Worm (Caenorhabditis elegans) whole organism, L3 larva: Measurements from ENCODE around the gene avr-15.

Experiments
- aly-2 ChIP-seq: fragments of 150-350 bp; optimal IDR thresholded peaks from 2 replicates; lab custom pipeline; 2014; ENCODE audit warnings: missing biosample characterization, missing genetic modification characterization
- ceh-28 ChIP-seq: fragments of 150-350 bp; optimal IDR thresholded peaks from 2 replicates; lab custom pipeline; 2014; ENCODE audit warnings: missing biosample characterization, missing genetic modification reagents, missing genetic modification characterization
- elt-1 ChIP-seq: fragments of 150-350 bp; optimal IDR thresholded peaks from 2 replicates; lab custom pipeline; 2014; ENCODE audit warnings: missing biosample characterization, missing genetic modification characterization
- fkh-10 ChIP-seq: sonication (generic microtip); optimal IDR thresholded peaks from 2 replicates; lab custom pipeline; 2017; ENCODE audit warnings: missing biosample characterization, missing genetic modification reagents, missing genetic modification characterization
- nfya-1 ChIP-seq: sonication (generic microtip); optimal IDR thresholded peaks from 2 replicates; lab custom pipeline; 2017; ENCODE audit warnings: missing genetic modification characterization, mild to moderate bottlenecking, missing compliant biosample characterization, antibody characterized with exemption, moderate library complexity; ENCODE audit not compliant: insufficient read depth
- nhr-12 ChIP-seq: fragments of 150-350 bp; optimal IDR thresholded peaks from 2 replicates; lab custom pipeline; 2014; ENCODE audit warnings: missing biosample characterization, missing genetic modification characterization
- pqm-1 ChIP-seq: fragments of 150-350 bp; optimal IDR thresholded peaks from 2 replicates; lab custom pipeline; 2017; ENCODE audit warnings: missing biosample characterization, missing genetic modification characterization, inconsistent platforms
- sea-2 ChIP-seq: fragments of 150-350 bp; sonication (generic microtip); optimal IDR thresholded peaks from 4 replicates; lab custom pipeline; 2014; ENCODE audit warnings: missing biosample characterization, missing genetic modification reagents, missing genetic modification characterization
- skn-1 ChIP-seq: fragments of 150-350 bp; optimal IDR thresholded peaks from 2 replicates; lab custom pipeline; 2014; ENCODE audit warnings: missing biosample characterization, missing genetic modification characterization
- unc-62 ChIP-seq: fragments of 150-350 bp; sonication (generic microtip); optimal IDR thresholded peaks from 4 replicates; lab custom pipeline; 2014; ENCODE audit warnings: missing biosample characterization, missing genetic modification reagents, missing genetic modification characterization

DNA sequence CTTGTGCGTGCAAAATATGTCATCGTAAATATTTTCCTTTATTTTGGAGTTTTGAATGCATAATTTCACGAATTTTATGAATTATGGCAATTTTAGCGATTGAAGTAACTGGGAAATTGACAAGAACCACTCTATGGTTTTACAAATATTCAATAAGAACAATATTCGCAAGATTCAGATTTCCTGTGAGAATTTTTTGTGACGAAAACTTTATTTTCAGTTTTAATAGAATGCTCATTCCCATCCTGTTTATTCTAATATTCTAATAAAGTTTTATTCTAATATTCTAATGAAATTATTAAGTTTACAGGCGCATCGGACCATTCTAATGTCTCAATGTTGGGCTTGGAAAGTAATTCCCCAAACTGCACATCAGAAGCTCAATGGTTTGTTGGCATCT lies 11.7 kb upstream of the avr-15 start, which contains the start of gene R11G10.3:
- TF ChIP-seq unc-62 (GFP tag; lab: Kevin White, UChicago) (no peak), sea-2 (no peak), skn-1 (no peak), aly-2 (tag; lab: Kevin White, UChicago) (no peak), pqm-1 (tag; lab: Kevin White, UChicago) (no peak), fkh-10 (GFP tag; lab: Kevin White, UChicago) (no peak), ceh-28 (tag; lab: Kevin White, UChicago) (no peak), nfya-1 (tag; lab: Kevin White, UChicago) (no peak), nhr-12 (tag; lab: Kevin White, UChicago) (no peak), elt-1 (tag; lab: Kevin White, UChicago) (no peak)
